Worm (Caenorhabditis elegans) whole organism, mixed stage, embryonic: Measurements from ENCODE around the gene D1086.10.

Experiments used
- blmp-1 ChIP-seq: fragments of 150-350 bp; optimal IDR thresholded peaks from 2 replicates; lab custom pipeline; 2014; ENCODE audit warnings: missing biosample characterization, missing genetic modification characterization
- drap-1 ChIP-seq: fragments of 200-800 bp; sonication (Bioruptor generic); optimal IDR thresholded peaks from 3 replicates; lab custom pipeline; 2018; ENCODE audit warnings: mild to moderate bottlenecking, missing genetic modification characterization, missing compliant biosample characterization
- elt-3 ChIP-seq: fragments of 150-350 bp; optimal IDR thresholded peaks from 2 replicates; lab custom pipeline; 2014; ENCODE audit warnings: missing biosample characterization, missing genetic modification characterization
- lin-13 ChIP-seq: fragments of 150-350 bp; optimal IDR thresholded peaks from 2 replicates; lab custom pipeline; 2014; ENCODE audit warnings: missing biosample characterization, missing genetic modification characterization
- mep-1 ChIP-seq: fragments of 150-350 bp; optimal IDR thresholded peaks from 2 replicates; lab custom pipeline; 2017; ENCODE audit warnings: missing biosample characterization, missing genetic modification reagents, missing genetic modification characterization, inconsistent platforms
- nhr-28 ChIP-seq: fragments of 150-350 bp; optimal IDR thresholded peaks from 2 replicates; lab custom pipeline; 2014; ENCODE audit warnings: missing biosample characterization, missing genetic modification characterization
- pha-4 ChIP-seq: fragments of 150-350 bp; optimal IDR thresholded peaks from 2 replicates; lab custom pipeline; 2018; ENCODE audit warnings: missing biosample characterization, missing genetic modification reagents, missing genetic modification characterization
- snpc-4 ChIP-seq: fragments of 150-350 bp; optimal IDR thresholded peaks from 2 replicates; lab custom pipeline; 2014; ENCODE audit warnings: missing biosample characterization, missing genetic modification characterization
- unc-120 ChIP-seq: sonication (generic microtip); optimal IDR thresholded peaks from 2 replicates; lab custom pipeline; 2017; ENCODE audit warnings: missing genetic modification characterization, missing compliant biosample characterization; ENCODE audit not compliant: poor library complexity, severe bottlenecking
- unc-39 ChIP-seq: fragments of 150-350 bp; optimal IDR thresholded peaks from 2 replicates; lab custom pipeline; 2014; ENCODE audit warnings: missing biosample characterization, missing genetic modification characterization

ce11 chrV:14079501-14079900 is 3.1 kb upstream of the D1086.10 start, which contains the start of gene D1086.6:
- no peak for TF ChIP-seq unc-120 (tag; lab: Kevin White, UChicago)
- no peak for TF ChIP-seq nhr-28
- no peak for TF ChIP-seq snpc-4
- no peak for TF ChIP-seq blmp-1 (tag; lab: Kevin White, UChicago)
- no peak for TF ChIP-seq pha-4 (tag; lab: Kevin White, UChicago)
- TF ChIP-seq drap-1 (GFP tag; lab: Kevin White, UChicago): no peak
- TF ChIP-seq unc-39 (tag; lab: Kevin White, UChicago): no peak
- no peak for TF ChIP-seq lin-13 (tag; lab: Kevin White, UChicago)
- TF ChIP-seq elt-3: no peak
- TF ChIP-seq mep-1: no peak
